Worm (Caenorhabditis elegans): ENCODE data around the gene srj-55.

DNA sequence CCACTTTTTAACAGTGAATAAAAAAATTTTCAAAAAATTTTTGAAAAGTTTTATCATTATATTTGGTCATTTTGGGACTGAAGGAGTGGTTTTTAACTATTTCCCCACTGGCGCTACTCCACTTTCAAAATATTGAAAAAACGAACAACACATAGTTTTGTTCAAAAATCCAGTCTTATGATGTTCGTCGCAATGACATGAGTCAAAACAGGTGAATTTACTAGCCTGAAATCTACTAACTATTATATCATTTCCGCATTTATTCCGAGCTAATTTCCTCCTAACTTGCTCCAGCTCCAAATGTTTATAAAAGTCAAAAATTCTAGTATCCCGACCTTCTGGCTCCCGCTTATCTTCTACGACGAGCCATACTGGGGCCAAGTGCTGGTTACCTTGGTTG, 26.7 kb upstream of the srj-55 start, which contains the start of gene sre-24:
- TF ChIP-seq B0019.2 (GFP tag; conservative IDR thresholded peaks at IDR 0.05) (no peak), attf-3 (GFP tag; conservative IDR thresholded peaks at IDR 0.05) (no peak), him-1 (tag; optimal IDR thresholded peaks at IDR 0.05) (no peak), unc-62 (GFP tag; optimal IDR thresholded peaks at IDR 0.05) (no peak), ceh-27 (GFP tag; optimal IDR thresholded peaks at IDR 0.05) (no peak), sdz-38 (tag; optimal IDR thresholded peaks at IDR 0.05) (no peak), pha-4 (tag; optimal IDR thresholded peaks at IDR 0.05) (no peak), madf-10 (tag; optimal IDR thresholded peaks at IDR 0.05) (no peak), egrh-3 (GFP tag; IDR thresholded peaks at IDR 0.05) (no peak), ztf-28 (GFP tag; IDR thresholded peaks at IDR 0.05) (no peak), lin-54 (GFP tag; optimal IDR thresholded peaks at IDR 0.05) (no peak)
